Fruit fly (Drosophila melanogaster): ENCODE results near the gene CG13760.

CG13760 gene

DNA sequence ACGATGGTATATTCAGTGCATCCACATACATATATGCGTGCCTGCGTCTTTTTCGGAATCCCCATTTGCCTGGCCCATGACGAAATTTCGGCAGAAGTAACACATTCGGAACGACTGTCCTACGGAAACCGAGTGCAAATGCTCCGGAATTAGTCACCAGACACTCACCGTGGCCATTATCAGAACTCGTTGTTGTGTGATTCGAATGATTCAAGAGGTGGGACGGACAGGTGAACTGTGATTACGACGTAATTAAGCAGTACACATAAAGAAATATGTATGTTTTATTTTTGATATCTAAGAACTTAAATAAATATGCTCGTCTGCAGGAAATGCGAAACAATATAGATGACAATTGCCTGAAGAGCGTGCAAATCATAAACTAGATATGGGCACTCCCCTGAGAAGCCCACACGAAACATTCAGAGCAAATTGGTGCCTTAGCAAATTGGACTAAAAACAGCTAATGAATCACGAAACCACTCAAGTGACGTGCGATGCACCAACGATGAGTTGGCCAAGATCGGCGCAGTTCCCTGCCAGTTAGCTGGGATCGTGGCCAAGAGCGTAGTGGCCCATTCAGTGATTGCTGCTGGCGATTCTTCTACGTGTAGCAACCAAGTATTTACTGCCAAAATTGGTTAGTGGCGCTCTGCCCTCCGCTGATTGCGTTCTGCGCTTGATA lies 6.0 kb upstream of the CG13760 start (continued):
- TF ChIP-seq HmgZ (tag; optimal IDR thresholded peaks at IDR 0.05): no peak
- peak; percentile 6 for TF ChIP-seq phol (tag; optimal IDR thresholded peaks at IDR 0.05)
- no peak for TF ChIP-seq zfh2 (GFP tag; optimal IDR thresholded peaks at IDR 0.05)
- TF ChIP-seq jumu (GFP tag; optimal IDR thresholded peaks at IDR 0.05): no peak
- no peak for TF ChIP-seq CG10267 (tag; optimal IDR thresholded peaks at IDR 0.05)
- no peak for TF ChIP-seq Xbp1 (GFP tag; optimal IDR thresholded peaks at IDR 0.05)
- no peak for TF ChIP-seq CG33557 (GFP tag; optimal IDR thresholded peaks at IDR 0.05)
- no peak for TF ChIP-seq pfk (GFP tag; optimal IDR thresholded peaks at IDR 0.05)
- TF ChIP-seq vvl (GFP tag; IDR thresholded peaks at IDR 0.05): no peak
- TF ChIP-seq prd (optimal IDR thresholded peaks at IDR 0.05): no peak
- peak; percentile 33; the same call in 1 of the 3 replicates for TF ChIP-seq prd (GFP tag; IDR thresholded peaks at IDR 0.05)
- no peak for TF ChIP-seq BEAF-32 (GFP tag; optimal IDR thresholded peaks at IDR 0.05)
- no peak for TF ChIP-seq sc (optimal IDR thresholded peaks at IDR 0.05)
- TF ChIP-seq sc (GFP tag; optimal IDR thresholded peaks at IDR 0.05): no peak
- TF ChIP-seq CG7963 (GFP tag; IDR thresholded peaks at IDR 0.05; ENCODE audit: partially characterized antibody): no peak
- no peak for TF ChIP-seq cg (GFP tag; optimal IDR thresholded peaks at IDR 0.05)
- no peak for TF ChIP-seq pb (GFP tag; optimal IDR thresholded peaks at IDR 0.05)
- no peak for TF ChIP-seq CG4820 (GFP tag; optimal IDR thresholded peaks at IDR 0.05)
- no peak for TF ChIP-seq jigr1 (GFP tag; IDR thresholded peaks at IDR 0.05)
- no peak for TF ChIP-seq BtbVII (GFP tag; optimal IDR thresholded peaks at IDR 0.05)
- TF ChIP-seq CG18619 (GFP tag; optimal IDR thresholded peaks at IDR 0.05): peak; percentile 58
- no peak for TF ChIP-seq Hsf (GFP tag; optimal IDR thresholded peaks at IDR 0.05)
- TF ChIP-seq ash1 (GFP tag; optimal IDR thresholded peaks at IDR 0.05): no peak
- TF ChIP-seq CG1603 (tag; optimal IDR thresholded peaks at IDR 0.05): no peak
- no peak for TF ChIP-seq Ets97D (GFP tag; optimal IDR thresholded peaks at IDR 0.05)
- no peak for TF ChIP-seq CG34422 (GFP tag; IDR thresholded peaks at IDR 0.05)
- 0 out of 2 replicates have a peak, but pooled peaks have one; percentile 6 for TF ChIP-seq CG4730 (GFP tag; IDR thresholded peaks at IDR 0.05)
- no peak for TF ChIP-seq E2f1 (GFP tag; IDR thresholded peaks at IDR 0.05)
- no peak for TF ChIP-seq ATbp (GFP tag; optimal IDR thresholded peaks at IDR 0.05)
- no peak for TF ChIP-seq TFAM (GFP tag; optimal IDR thresholded peaks at IDR 0.05)
- TF ChIP-seq CG10543 (GFP tag; optimal IDR thresholded peaks at IDR 0.05): peak; percentile 42
- no peak for TF ChIP-seq MESR4 (GFP tag; optimal IDR thresholded peaks at IDR 0.05)
- no peak for TF ChIP-seq Hr39 (optimal IDR thresholded peaks at IDR 0.05)
- TF ChIP-seq usp (GFP tag; optimal IDR thresholded peaks at IDR 0.05): no peak
- TF ChIP-seq Rx (GFP tag; IDR thresholded peaks at IDR 0.05): no peak
- no peak for TF ChIP-seq otp (GFP tag; IDR thresholded peaks at IDR 0.05)
- TF ChIP-seq CG17912 (GFP tag; optimal IDR thresholded peaks at IDR 0.05): no peak
- no peak for TF ChIP-seq CG12744 (GFP tag; optimal IDR thresholded peaks at IDR 0.05)
- peak; percentile 7 to 35 for TF ChIP-seq Pdp1 (GFP tag; optimal IDR thresholded peaks at IDR 0.05)
- TF ChIP-seq hb (GFP tag; IDR thresholded peaks at IDR 0.05; ENCODE audit: partially characterized antibody): no peak
- no peak for TF ChIP-seq CG3407 (GFP tag; optimal IDR thresholded peaks at IDR 0.05)
- TF ChIP-seq CG12391 (tag; optimal IDR thresholded peaks at IDR 0.05): peak; percentile 28
- TF ChIP-seq CkIIα-i1 (GFP tag; IDR thresholded peaks at IDR 0.05): no peak
- no peak for TF ChIP-seq CG15479 (GFP tag; optimal IDR thresholded peaks at IDR 0.05)
- peak; percentile 59 for TF ChIP-seq grau (tag; optimal IDR thresholded peaks at IDR 0.05)
- TF ChIP-seq knrl (GFP tag; IDR thresholded peaks at IDR 0.05; ENCODE audit: partially characterized antibody): no peak
- peak; percentile 37 for TF ChIP-seq CG1233 (GFP tag; optimal IDR thresholded peaks at IDR 0.05)
- no peak for TF ChIP-seq Sin3A (optimal IDR thresholded peaks at IDR 0.05)
- no peak for TF ChIP-seq lov (optimal IDR thresholded peaks at IDR 0.05)
- TF ChIP-seq lov (GFP tag; IDR thresholded peaks at IDR 0.05): no peak
- TF ChIP-seq ase (GFP tag; IDR thresholded peaks at IDR 0.05): no peak

Data from whole organism, embryonic.